Fruit fly (Drosophila melanogaster) whole organism, adult: Measurements from ENCODE around the gene kairos.

Source experiments
- CG11617 ChIP-seq: fragments of 200-800 bp; sonication (Bioruptor generic); optimal IDR thresholded peaks from 2 replicates; lab custom pipeline; 2017; ENCODE audit warnings: mild to moderate bottlenecking, missing biosample characterization, missing genetic modification reagents, missing genetic modification characterization
- CG12768 ChIP-seq: fragments of 200-800 bp; sonication (Bioruptor generic); optimal IDR thresholded peaks from 2 replicates; lab custom pipeline; 2017; ENCODE audit warnings: missing biosample characterization, missing genetic modification characterization, mild to moderate bottlenecking, moderate library complexity, missing genetic modification reagents
- CG14711 ChIP-seq: fragments of 200-800 bp; sonication (Bioruptor generic); optimal IDR thresholded peaks from 2 replicates; lab custom pipeline; 2018; ENCODE audit warnings: missing biosample characterization, mild to moderate bottlenecking, missing genetic modification characterization, moderate library complexity
- CG1620 ChIP-seq: fragments of 200-800 bp; sonication (Bioruptor generic); optimal IDR thresholded peaks from 2 replicates; lab custom pipeline; 2016; ENCODE audit warnings: missing biosample characterization, missing genetic modification characterization
- CG33017 ChIP-seq: fragments of 200-800 bp; sonication (Bioruptor generic); optimal IDR thresholded peaks from 2 replicates; lab custom pipeline; 2018; ENCODE audit warnings: missing biosample characterization, mild to moderate bottlenecking, missing genetic modification characterization, moderate library complexity
- CG5204 ChIP-seq: fragments of 200-800 bp; sonication (Bioruptor generic); optimal IDR thresholded peaks from 2 replicates; lab custom pipeline; 2016; ENCODE audit warnings: missing biosample characterization, missing genetic modification characterization
- CG7045 ChIP-seq: fragments of 200-800 bp; sonication (Bioruptor generic); optimal IDR thresholded peaks from 2 replicates; lab custom pipeline; 2017; ENCODE audit warnings: missing biosample characterization, mild to moderate bottlenecking, missing genetic modification characterization
- CG7101 ChIP-seq: fragments of 200-800 bp; sonication (Bioruptor generic); optimal IDR thresholded peaks from 2 replicates; lab custom pipeline; 2018; ENCODE audit warnings: missing biosample characterization, mild to moderate bottlenecking, missing genetic modification characterization, moderate library complexity
- Clk ChIP-seq: fragments of 200-800 bp; sonication (Bioruptor generic); optimal IDR thresholded peaks from 2 replicates; lab custom pipeline; 2017; ENCODE audit warnings: missing biosample characterization, missing genetic modification characterization
- Crg-1 ChIP-seq: fragments of 200-800 bp; sonication (Bioruptor generic); optimal IDR thresholded peaks from 2 replicates; lab custom pipeline; 2016; ENCODE audit warnings: missing biosample characterization, missing genetic modification characterization
- Hr96 ChIP-seq: fragments of 200-800 bp; sonication (Bioruptor generic); optimal IDR thresholded peaks from 2 replicates; lab custom pipeline; 2016; ENCODE audit warnings: missing biosample characterization, missing genetic modification characterization
- Mnt ChIP-seq: fragments of 200-800 bp; sonication (Bioruptor generic); optimal IDR thresholded peaks from 2 replicates; lab custom pipeline; 2016; ENCODE audit warnings: missing biosample characterization, mild to moderate bottlenecking, missing genetic modification characterization
- bab1 ChIP-seq: fragments of 200-800 bp; sonication (Bioruptor generic); optimal IDR thresholded peaks from 3 replicates; lab custom pipeline; 2019; ENCODE audit warnings: missing biosample characterization, mild to moderate bottlenecking, missing genetic modification characterization, moderate library complexity
- cic ChIP-seq: fragments of 200-800 bp; sonication (Bioruptor generic); optimal IDR thresholded peaks from 2 replicates; lab custom pipeline; 2017; ENCODE audit warnings: missing biosample characterization, mild to moderate bottlenecking, missing genetic modification characterization, moderate library complexity
- cnc ChIP-seq, 2 experiments: fragments of >200 bp; optimal IDR thresholded peaks; 2 replicates each; lab custom pipeline; 2017
- kay ChIP-seq: fragments of 200-800 bp; sonication (Bioruptor generic); peaks from one replicate; lab custom pipeline; 2016; ENCODE audit warnings: missing biosample characterization, missing genetic modification characterization, borderline replicate concordance
- ovo ChIP-seq: fragments of 200-800 bp; sonication (Bioruptor generic); optimal IDR thresholded peaks from 2 replicates; lab custom pipeline; 2016; ENCODE audit warnings: missing biosample characterization, missing genetic modification characterization
- pad ChIP-seq: fragments of 200-800 bp; sonication (Bioruptor generic); optimal IDR thresholded peaks from 3 replicates; lab custom pipeline; 2017; ENCODE audit warnings: missing biosample characterization, missing genetic modification characterization, mild to moderate bottlenecking, moderate library complexity, missing genetic modification reagents
- tj ChIP-seq: fragments of 200-800 bp; sonication (Bioruptor generic); optimal IDR thresholded peaks from 3 replicates; lab custom pipeline; 2017; ENCODE audit warnings: missing biosample characterization, mild to moderate bottlenecking, missing genetic modification characterization, moderate library complexity
- toe ChIP-seq: fragments of 200-800 bp; sonication (Bioruptor generic); optimal IDR thresholded peaks from 2 replicates; lab custom pipeline; 2016; ENCODE audit warnings: missing biosample characterization, missing genetic modification characterization

Gene kairos

DNA sequence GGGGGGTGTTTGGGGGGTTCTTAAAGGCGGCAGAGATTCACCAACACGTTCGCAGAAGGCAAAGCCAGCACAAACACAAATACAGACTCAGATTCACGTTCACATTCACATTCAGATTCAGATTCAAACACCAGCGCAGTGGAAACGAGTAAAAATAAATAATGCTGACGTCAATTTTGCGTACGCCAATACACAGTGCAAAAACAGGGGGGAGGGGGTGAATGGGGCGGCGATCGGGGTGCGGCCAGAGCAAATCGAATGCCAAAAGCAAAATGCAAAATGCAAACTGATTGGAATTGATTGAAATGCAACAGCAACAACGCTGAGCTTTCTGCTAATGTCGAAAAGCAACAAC lies 12.6 kb upstream of the kairos start:
- TF ChIP-seq kay (peak; percentile 71), cic (peak; percentile 79), tj (GFP tag; lab: Kevin White, UChicago) (peak; percentile 99), CG7045 (no peak), CG12768 (GFP tag; lab: Kevin White, UChicago) (peak; percentile 19)

DNA sequence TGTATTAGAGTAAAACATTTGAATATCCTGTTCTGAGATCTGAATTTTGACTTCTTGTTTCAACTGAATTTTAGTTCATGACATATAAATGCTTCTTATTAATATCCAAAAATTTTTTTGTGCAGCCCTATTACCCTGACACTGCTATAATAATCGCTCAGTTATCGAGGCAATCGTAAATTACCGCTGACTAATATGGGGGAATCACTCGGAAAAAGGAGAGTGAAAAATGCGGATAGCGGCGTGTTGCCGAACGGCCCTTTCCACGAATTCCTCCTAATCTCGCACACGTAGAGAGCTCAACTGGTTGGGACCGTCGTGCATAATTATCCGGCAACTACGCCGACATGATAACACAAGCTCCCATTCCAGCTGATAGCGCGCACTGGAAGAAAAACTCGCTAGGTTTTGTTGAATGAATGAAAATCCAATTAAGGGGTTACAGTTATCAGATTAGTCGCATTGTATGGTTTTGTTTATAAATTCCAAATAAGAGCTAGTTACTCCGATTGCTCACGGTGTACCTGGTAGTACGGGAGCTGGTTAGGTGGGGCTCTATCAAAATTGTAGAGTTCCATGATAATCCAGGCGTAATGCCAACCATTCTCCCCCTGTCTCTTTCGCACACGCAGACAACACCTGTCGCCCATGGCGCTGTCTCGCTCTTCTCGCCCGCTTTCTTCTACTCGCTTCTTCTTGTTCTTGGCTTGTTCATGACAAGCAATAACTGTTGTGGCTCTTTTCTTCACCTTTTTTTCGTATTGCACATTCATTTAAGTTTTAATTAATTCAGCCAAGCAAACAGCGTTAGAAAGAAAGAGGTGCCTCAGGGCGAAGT lies 12.0 kb upstream of the kairos start:
- TF ChIP-seq toe (GFP tag; lab: Kevin White, UChicago): peak; percentile 38
- no peak for TF ChIP-seq cic
- peak; percentile 70 for TF ChIP-seq CG5204 (GFP tag; lab: Kevin White, UChicago)
- TF ChIP-seq CG7101 (tag; lab: Kevin White, UChicago): peak; percentile 82
- TF ChIP-seq CG7045: peak; percentile 71
- TF ChIP-seq CG1620 (GFP tag; lab: Kevin White, UChicago): peak; percentile 28
- TF ChIP-seq cnc (optimal IDR thresholded peaks at IDR 0.05; lab: Kevin White, UChicago): peak in 1 of 2 experiments; percentile 78
- peak; percentile 25 for TF ChIP-seq Crg-1 (GFP tag; lab: Kevin White, UChicago)
- peak; percentile 90 for TF ChIP-seq pad (GFP tag; lab: Kevin White, UChicago)
- peak; percentile 67 for TF ChIP-seq CG12768 (GFP tag; lab: Kevin White, UChicago)
- TF ChIP-seq CG11617: peak; percentile 78
- TF ChIP-seq tj (GFP tag; lab: Kevin White, UChicago): no peak
- peak; percentile 55 for TF ChIP-seq Clk (GFP tag; lab: Kevin White, UChicago)
- peak; percentile 85 for TF ChIP-seq Hr96
- TF ChIP-seq bab1 (GFP tag; lab: Kevin White, UChicago): no peak
- no peak for TF ChIP-seq ovo
- TF ChIP-seq CG14711 (tag; lab: Kevin White, UChicago): peak; percentile 63
- peak; percentile 74 for TF ChIP-seq Mnt (GFP tag; lab: Kevin White, UChicago)
- no peak for TF ChIP-seq kay
- TF ChIP-seq CG33017 (tag; lab: Kevin White, UChicago): peak; percentile 72

DNA sequence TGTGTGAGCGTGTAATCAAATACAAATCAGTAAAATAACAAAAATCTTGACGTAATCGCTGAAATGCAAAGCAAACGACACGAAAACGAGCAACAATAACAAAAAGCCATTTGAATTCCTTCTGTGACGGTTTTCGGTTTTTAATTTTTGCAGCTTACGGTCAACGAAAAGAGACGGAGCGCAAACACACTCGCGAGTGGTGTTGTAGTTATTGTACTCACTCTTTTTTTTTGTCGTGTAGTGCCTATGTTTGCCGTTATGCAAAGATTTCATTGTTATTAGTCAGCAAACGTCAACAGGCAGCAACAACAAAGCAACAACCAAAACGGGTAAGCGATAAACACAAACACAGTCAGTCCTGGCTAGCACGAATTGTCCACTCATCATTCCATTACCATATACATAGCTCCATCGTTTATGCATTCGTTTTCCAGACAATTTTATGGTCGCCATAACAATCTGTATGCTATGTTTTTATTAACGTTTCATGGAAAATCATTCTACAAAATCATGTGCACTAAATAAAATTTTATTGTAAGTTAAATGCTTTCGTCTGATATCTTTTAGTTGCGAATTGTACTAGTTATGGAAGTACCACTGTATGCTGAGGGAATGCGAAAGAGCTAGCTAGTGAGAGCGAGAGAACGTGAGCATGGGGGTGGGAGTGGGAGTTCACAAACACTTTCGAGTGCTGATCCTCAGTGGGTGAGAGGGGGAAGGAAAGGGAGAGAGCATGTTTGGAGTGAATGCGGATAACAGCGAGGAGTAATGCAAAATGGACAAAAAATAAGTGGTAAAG lies 11.1 kb upstream of the kairos start:
- TF ChIP-seq Crg-1 (GFP tag; lab: Kevin White, UChicago) (peak; percentile 61), Hr96 (peak; percentile 93), toe (GFP tag; lab: Kevin White, UChicago) (peak; percentile 71), bab1 (GFP tag; lab: Kevin White, UChicago) (peak; percentile 94), pad (GFP tag; lab: Kevin White, UChicago) (peak; percentile 85), Mnt (GFP tag; lab: Kevin White, UChicago) (peak; percentile 81), ovo (peak; percentile 64), cnc (optimal IDR thresholded peaks at IDR 0.05; lab: Kevin White, UChicago) (no peak), kay (peak; percentile 56), cic (no peak), CG11617 (peak; percentile 72), CG33017 (tag; lab: Kevin White, UChicago) (peak; percentile 86), tj (GFP tag; lab: Kevin White, UChicago) (peak; percentile 76), CG1620 (GFP tag; lab: Kevin White, UChicago) (peak; percentile 85), CG12768 (GFP tag; lab: Kevin White, UChicago) (peak; percentile 73), Clk (GFP tag; lab: Kevin White, UChicago) (peak; percentile 58), CG5204 (GFP tag; lab: Kevin White, UChicago) (peak; percentile 84), CG7045 (peak; percentile 81), CG7101 (tag; lab: Kevin White, UChicago) (peak; percentile 94), CG14711 (tag; lab: Kevin White, UChicago) (peak; percentile 86)

DNA sequence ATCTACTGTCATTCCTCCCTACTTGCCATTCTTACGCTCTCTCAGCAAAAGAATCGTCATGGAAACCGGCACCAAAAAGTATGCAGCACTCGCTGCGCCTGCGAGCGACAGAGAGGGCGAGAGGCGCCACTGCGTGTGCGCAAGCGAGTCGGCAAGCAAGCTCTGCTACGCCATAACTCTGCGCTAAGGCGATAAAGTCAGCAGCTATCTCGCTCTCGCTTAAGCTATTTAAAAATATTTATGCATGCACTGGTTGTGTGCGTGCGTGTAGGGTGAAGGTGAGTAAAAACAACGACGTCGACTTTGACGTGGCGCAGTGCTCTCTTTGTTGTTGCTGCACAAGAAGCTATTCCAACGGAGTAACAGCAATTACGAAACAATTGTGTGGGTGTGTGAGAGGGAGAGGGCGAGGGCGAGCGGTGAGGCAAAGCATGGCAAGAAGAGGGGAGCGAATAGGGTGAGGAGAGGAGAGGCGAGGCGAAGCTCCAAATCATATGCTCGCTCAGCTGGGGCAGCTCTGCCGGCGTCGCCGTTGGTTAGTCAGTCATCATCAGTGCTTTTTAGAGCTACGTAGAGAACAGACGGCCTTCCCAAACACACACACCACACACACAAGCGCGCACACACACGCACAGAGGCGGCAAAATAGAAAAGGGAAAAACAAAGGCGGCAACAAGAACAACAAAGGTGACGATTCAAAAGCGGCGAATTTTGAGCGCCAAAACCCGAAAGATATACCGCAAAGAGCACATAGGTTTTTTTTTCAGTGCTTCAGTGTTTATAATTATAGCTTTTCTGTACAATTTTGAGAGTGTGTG lies 10.3 kb upstream of the kairos start, which contains the start of gene CrebB:
TSS of gene CrebB (plus strand) at position 325 of the 818 bp plus-strand sequence.
- TF ChIP-seq CG7101 (tag; lab: Kevin White, UChicago) (peak; percentile 15), kay (peak; percentile 24), Clk (GFP tag; lab: Kevin White, UChicago) (no peak), Mnt (GFP tag; lab: Kevin White, UChicago) (peak; percentile 57), CG1620 (GFP tag; lab: Kevin White, UChicago) (no peak), bab1 (GFP tag; lab: Kevin White, UChicago) (peak; percentile 65), ovo (peak; percentile 63), CG12768 (GFP tag; lab: Kevin White, UChicago) (peak; percentile 19), Hr96 (peak; percentile 45), CG5204 (GFP tag; lab: Kevin White, UChicago) (no peak), pad (GFP tag; lab: Kevin White, UChicago) (peak; percentile 91), CG7045 (no peak), cnc (optimal IDR thresholded peaks at IDR 0.05; lab: Kevin White, UChicago) (no peak), cic (peak; percentile 81), CG14711 (tag; lab: Kevin White, UChicago) (no peak), CG11617 (peak; percentile 4), CG33017 (tag; lab: Kevin White, UChicago) (no peak), tj (GFP tag; lab: Kevin White, UChicago) (peak; percentile 64), Crg-1 (GFP tag; lab: Kevin White, UChicago) (peak; percentile 11), toe (GFP tag; lab: Kevin White, UChicago) (no peak)
